Worm (Caenorhabditis elegans): ENCODE data around the gene ZK353.9.

Gene ZK353.9

ce11 chrIII:8443557-8444131 lies 34.3 kb downstream of the ZK353.9 start, which contains the start of gene ufbp-1 (continued):
- TF ChIP-seq mdt-29 (GFP tag; IDR thresholded peaks at IDR 0.05) (0 out of 2 replicates have a peak, but pooled peaks have one; percentile 38), Y5F2A.4 (GFP tag; optimal IDR thresholded peaks at IDR 0.05) (peak; percentile 77), ceh-20 (GFP tag; IDR thresholded peaks at IDR 0.05) (no peak), nhr-11 (tag; optimal IDR thresholded peaks at IDR 0.05) (no peak), ceh-82 (tag; optimal IDR thresholded peaks at IDR 0.05) (no peak), nhr-28 (tag; optimal IDR thresholded peaks at IDR 0.05) (peak; percentile 14), ama-1 (optimal IDR thresholded peaks at IDR 0.05) (peak; percentile 65), nhr-48 (tag; optimal IDR thresholded peaks at IDR 0.05) (peak; percentile 18), nhr-25 (tag; optimal IDR thresholded peaks at IDR 0.05; ENCODE audit: borderline replicate concordance, insufficient read depth) (no peak), hlh-11 (tag; optimal IDR thresholded peaks at IDR 0.05) (peak; percentile 83), egl-27 (tag; optimal IDR thresholded peaks at IDR 0.05) (no peak), spr-1 (tag; optimal IDR thresholded peaks at IDR 0.05) (peak; percentile 26), madf-9 (GFP tag; conservative IDR thresholded peaks at IDR 0.05) (0 out of 2 replicates have a peak, but pooled peaks have one; percentile 24), nhr-237 (tag; optimal IDR thresholded peaks at IDR 0.05) (no peak), mep-1 (tag; optimal IDR thresholded peaks at IDR 0.05) (peak; percentile 96), aha-1 (tag) (no peak), T26A8.4 (GFP tag; IDR thresholded peaks at IDR 0.05) (peak; percentile 87; the same call in 1 of the 2 replicates), Y105C5A.15 (GFP tag; IDR thresholded peaks at IDR 0.05) (no peak), spr-3 (GFP tag; optimal IDR thresholded peaks at IDR 0.05) (peak; percentile 57), nhr-42 (GFP tag; IDR thresholded peaks at IDR 0.05) (peak; percentile 84), zag-1 (tag; optimal IDR thresholded peaks at IDR 0.05) (no peak), F49E8.2 (tag; optimal IDR thresholded peaks at IDR 0.05; ENCODE audit: borderline replicate concordance) (peak; percentile 62), hlh-30 (tag; optimal IDR thresholded peaks at IDR 0.05; ENCODE audit: insufficient read depth) (peak; percentile 34), T20F7.1 (GFP tag; optimal IDR thresholded peaks at IDR 0.05) (peak; percentile 87), gei-8 (GFP tag; optimal IDR thresholded peaks at IDR 0.05) (peak; percentile 71), ceh-62 (tag; optimal IDR thresholded peaks at IDR 0.05) (no peak), jun-1 (tag; optimal IDR thresholded peaks at IDR 0.05) (no peak), R02D3.7 (tag; optimal IDR thresholded peaks at IDR 0.05) (no peak), nhr-77 (tag; optimal IDR thresholded peaks at IDR 0.05) (no peak), dpl-1 (GFP tag; optimal IDR thresholded peaks at IDR 0.05) (peak; percentile 61), nhr-76 (tag; optimal IDR thresholded peaks at IDR 0.05) (no peak), Y75B8A.6 (GFP tag; IDR thresholded peaks at IDR 0.05) (peak; percentile 52; the same call in 1 of the 2 replicates), F10B5.3 (tag; optimal IDR thresholded peaks at IDR 0.05) (no peak), ZK337.2 (GFP tag; IDR thresholded peaks at IDR 0.05) (peak; percentile 37; the same call in 1 of the 2 replicates), ctbp-1 (GFP tag; IDR thresholded peaks at IDR 0.05) (peak; percentile 82), mxl-2 (GFP tag; conservative IDR thresholded peaks at IDR 0.05) (no peak), lin-1 (GFP tag; IDR thresholded peaks at IDR 0.05) (peak; percentile 90), ztf-11 (tag; optimal IDR thresholded peaks at IDR 0.05) (no peak), lsy-2 (tag; optimal IDR thresholded peaks at IDR 0.05) (peak in 1 of 2 experiments; percentile 93), nhr-102 (tag; optimal IDR thresholded peaks at IDR 0.05) (peak; percentile 68), cey-2 (tag; optimal IDR thresholded peaks at IDR 0.05; ENCODE audit: borderline replicate concordance, insufficient read depth) (no peak), daf-12 (tag; optimal IDR thresholded peaks at IDR 0.05) (no peak), zip-2 (tag; optimal IDR thresholded peaks at IDR 0.05) (peak; percentile 38), F26F4.8 (GFP tag; conservative IDR thresholded peaks at IDR 0.05) (no peak), mes-2 (tag; optimal IDR thresholded peaks at IDR 0.05; ENCODE audit: poor library complexity, severe bottlenecking) (peak; percentile 85), pqm-1 (tag; optimal IDR thresholded peaks at IDR 0.05) (no peak), fos-1 (tag; optimal IDR thresholded peaks at IDR 0.05) (no peak), zfp-2 (tag; optimal IDR thresholded peaks at IDR 0.05) (no peak), dmd-9 (GFP tag; IDR thresholded peaks at IDR 0.05) (peak; percentile 18; the same call in 1 of the 2 replicates), zip-11 (GFP tag; IDR thresholded peaks at IDR 0.05) (0 out of 2 replicates have a peak, but pooled peaks have one; percentile 77), arid-1 (GFP tag; conservative IDR thresholded peaks at IDR 0.05) (peak; percentile 82)
